Worm (Caenorhabditis elegans) whole organism, L4 larva: ENCODE data around the gene Y51H4A.937.

Source experiments
- D1046.2 ChIP-seq: fragments of 200-800 bp; sonication (Bioruptor generic); IDR thresholded peaks from 2 replicates; pipeline ENCODE4 v1.3.6; 2022; ENCODE audit warnings: missing genetic modification characterization, missing compliant biosample characterization
- F37D6.2 ChIP-seq: sonication (generic microtip); optimal IDR thresholded peaks from 2 replicates; lab custom pipeline; 2016; ENCODE audit warnings: mild to moderate bottlenecking, missing genetic modification characterization, missing compliant biosample characterization
- F49E8.2 ChIP-seq: sonication (generic microtip); optimal IDR thresholded peaks from 2 replicates; lab custom pipeline; 2016; ENCODE audit warnings: missing compliant biosample characterization, mild to moderate bottlenecking, missing genetic modification characterization, borderline replicate concordance
- T20F7.1 ChIP-seq: fragments of 200-800 bp; sonication (Bioruptor generic); optimal IDR thresholded peaks from 2 replicates; lab custom pipeline; 2018; ENCODE audit warnings: mild to moderate bottlenecking, missing genetic modification characterization, missing compliant biosample characterization
- T26A8.4 ChIP-seq: fragments of 200-800 bp; sonication (Bioruptor generic); IDR thresholded peaks from 2 replicates; pipeline ENCODE4 v1.3.6; 2022; ENCODE audit warnings: missing genetic modification characterization, missing compliant biosample characterization
- Y48G9A.11 ChIP-seq: fragments of 200-800 bp; sonication (Bioruptor generic); IDR thresholded peaks from 2 replicates; pipeline ENCODE4 v1.3.6; 2022; ENCODE audit warnings: missing genetic modification reagents, missing genetic modification characterization, missing compliant biosample characterization
- Y75B8A.6 ChIP-seq: fragments of 200-800 bp; sonication (Bioruptor generic); IDR thresholded peaks from 2 replicates; pipeline ENCODE4 v1.3.6; 2022; ENCODE audit warnings: missing genetic modification reagents, missing genetic modification characterization, missing compliant biosample characterization
- aha-1 ChIP-seq: fragments of 150-350 bp; peaks from one replicate; lab custom pipeline; 2014; ENCODE audit warnings: missing biosample characterization, missing genetic modification characterization
- attf-4 ChIP-seq: sonication (generic microtip); optimal IDR thresholded peaks from 3 replicates; lab custom pipeline; 2017; ENCODE audit warnings: missing biosample characterization, missing genetic modification characterization
- ceh-28 ChIP-seq: fragments of 150-350 bp; optimal IDR thresholded peaks from 2 replicates; lab custom pipeline; 2014; ENCODE audit warnings: missing biosample characterization, missing genetic modification reagents, missing genetic modification characterization
- ceh-32 ChIP-seq: sonication (generic microtip); optimal IDR thresholded peaks from 2 replicates; lab custom pipeline; 2016; ENCODE audit warnings: mild to moderate bottlenecking, missing genetic modification characterization, missing compliant biosample characterization; ENCODE audit not compliant: poor library complexity
- ceh-82 ChIP-seq: sonication (generic microtip); optimal IDR thresholded peaks from 2 replicates; lab custom pipeline; 2017; ENCODE audit warnings: missing biosample characterization, missing genetic modification characterization
- ces-1 ChIP-seq: fragments of 150-350 bp; sonication (generic microtip); optimal IDR thresholded peaks from 4 replicates; lab custom pipeline; 2014; ENCODE audit warnings: missing biosample characterization, missing genetic modification reagents, missing genetic modification characterization
- ctbp-1 ChIP-seq: fragments of 200-800 bp; sonication (Bioruptor generic); IDR thresholded peaks from 2 replicates; pipeline ENCODE4 v1.3.6; 2022; ENCODE audit warnings: missing genetic modification reagents, missing genetic modification characterization, missing compliant biosample characterization
- daf-12 ChIP-seq: fragments of 150-350 bp; optimal IDR thresholded peaks from 2 replicates; lab custom pipeline; 2014; ENCODE audit warnings: missing biosample characterization, missing genetic modification reagents, missing genetic modification characterization
- dmd-6 ChIP-seq: fragments of 200-800 bp; sonication (Bioruptor generic); IDR thresholded peaks from 2 replicates; pipeline ENCODE4 v1.3.6; 2022; ENCODE audit warnings: missing genetic modification reagents, missing genetic modification characterization, missing compliant biosample characterization
- dmd-8 ChIP-seq: fragments of 200-800 bp; sonication (Bioruptor generic); IDR thresholded peaks from 2 replicates; pipeline ENCODE4 v1.3.6; 2022; ENCODE audit warnings: missing genetic modification characterization, missing compliant biosample characterization
- dpl-1 ChIP-seq: fragments of 150-350 bp; optimal IDR thresholded peaks from 2 replicates; lab custom pipeline; 2014; ENCODE audit warnings: missing biosample characterization, missing genetic modification reagents, missing genetic modification characterization
- duxl-1 ChIP-seq: sonication (generic microtip); optimal IDR thresholded peaks from 2 replicates; lab custom pipeline; 2016; ENCODE audit warnings: mild to moderate bottlenecking, missing genetic modification characterization, moderate library complexity, missing compliant biosample characterization; ENCODE audit not compliant: poor library complexity
- dve-1 ChIP-seq: sonication (generic microtip); optimal IDR thresholded peaks from 2 replicates; lab custom pipeline; 2017; ENCODE audit warnings: antibody characterized with exemption, mild to moderate bottlenecking, missing genetic modification characterization, missing compliant biosample characterization; ENCODE audit not compliant: insufficient read depth
- egl-27 ChIP-seq: sonication (generic microtip); optimal IDR thresholded peaks from 3 replicates; lab custom pipeline; 2017; ENCODE audit warnings: missing biosample characterization, missing genetic modification reagents, missing genetic modification characterization
- egl-43 ChIP-seq: fragments of 200-800 bp; sonication (Bioruptor generic); IDR thresholded peaks from 2 replicates; pipeline ENCODE4 v1.3.6; 2022; ENCODE audit warnings: missing genetic modification reagents, missing genetic modification characterization, missing compliant biosample characterization
- fos-1 ChIP-seq: fragments of 150-350 bp; optimal IDR thresholded peaks from 2 replicates; lab custom pipeline; 2014; ENCODE audit warnings: missing biosample characterization, missing genetic modification characterization
- hif-1 ChIP-seq, 2 experiments: sonication (generic microtip); optimal IDR thresholded peaks; 2 replicates each; lab custom pipeline; 2016 to 2017; ENCODE audit warnings: missing compliant biosample characterization in 2 of 2, missing genetic modification characterization in 2 of 2, missing genetic modification reagents in 2 of 2, missing genotype in 2 of 2, mild to moderate bottlenecking in 1 of 2
- hlh-11 ChIP-seq: fragments of 200-800 bp; sonication (Bioruptor generic); optimal IDR thresholded peaks from 2 replicates; lab custom pipeline; 2018; ENCODE audit warnings: mild to moderate bottlenecking, missing genetic modification characterization, missing compliant biosample characterization
- hmg-1.1 ChIP-seq: fragments of 200-800 bp; sonication (Bioruptor generic); IDR thresholded peaks from 2 replicates; pipeline ENCODE4 v1.3.6; 2022; ENCODE audit warnings: missing genetic modification reagents, missing genetic modification characterization, missing compliant biosample characterization
- jun-1 ChIP-seq: fragments of 150-350 bp; optimal IDR thresholded peaks from 2 replicates; lab custom pipeline; 2014; ENCODE audit warnings: missing biosample characterization, missing genetic modification reagents, missing genetic modification characterization
- lin-38 ChIP-seq: fragments of 200-800 bp; sonication (Bioruptor generic); IDR thresholded peaks from 2 replicates; pipeline ENCODE4 v1.3.6; 2022; ENCODE audit warnings: missing genetic modification reagents, missing genetic modification characterization, missing compliant biosample characterization
- lin-39 ChIP-seq: fragments of 150-350 bp; optimal IDR thresholded peaks from 2 replicates; lab custom pipeline; 2014; ENCODE audit warnings: missing biosample characterization, missing genetic modification reagents, missing genetic modification characterization
- lsy-2 ChIP-seq, 2 experiments: fragments of 150-350 bp in 1 of 2; sonication (generic microtip) in 1 of 2; optimal IDR thresholded peaks; 2 replicates each; lab custom pipeline; 2014 to 2017; ENCODE audit warnings: missing biosample characterization in 2 of 2, missing genetic modification characterization in 2 of 2
- madf-5 ChIP-seq, 2 experiments: fragments of 200-800 bp; sonication (Bioruptor generic); IDR thresholded peaks; 2 replicates each; pipeline ENCODE4 v1.3.6; 2022; ENCODE audit warnings: missing compliant biosample characterization in 2 of 2, missing genetic modification characterization in 2 of 2
- mep-1 ChIP-seq: fragments of 150-350 bp; sonication (generic microtip); optimal IDR thresholded peaks from 3 replicates; lab custom pipeline; 2014; ENCODE audit warnings: missing biosample characterization, missing genetic modification characterization
- mxl-3 ChIP-seq: fragments of 200-800 bp; sonication (Bioruptor generic); optimal IDR thresholded peaks from 2 replicates; lab custom pipeline; 2018; ENCODE audit warnings: mild to moderate bottlenecking, missing genetic modification characterization, missing compliant biosample characterization
- nhr-111 ChIP-seq: fragments of 200-800 bp; sonication (Bioruptor generic); optimal IDR thresholded peaks from 2 replicates; lab custom pipeline; 2018; ENCODE audit warnings: mild to moderate bottlenecking, missing genetic modification characterization, missing compliant biosample characterization
- nhr-237 ChIP-seq: sonication (generic microtip); optimal IDR thresholded peaks from 2 replicates; lab custom pipeline; 2017; ENCODE audit warnings: missing biosample characterization, missing genetic modification characterization
- nhr-28 ChIP-seq: fragments of 150-350 bp; optimal IDR thresholded peaks from 2 replicates; lab custom pipeline; 2014; ENCODE audit warnings: missing biosample characterization, missing genetic modification characterization
- nhr-41 ChIP-seq: fragments of 200-800 bp; sonication (Bioruptor generic); IDR thresholded peaks from 2 replicates; pipeline ENCODE4 v1.3.6; 2022; ENCODE audit warnings: missing genetic modification reagents, missing genetic modification characterization, missing compliant biosample characterization
- nhr-42 ChIP-seq: fragments of 200-800 bp; sonication (Bioruptor generic); IDR thresholded peaks from 2 replicates; pipeline ENCODE4 v1.3.6; 2022; ENCODE audit warnings: missing genetic modification characterization, missing compliant biosample characterization
- php-3 ChIP-seq: fragments of 200-800 bp; sonication (Bioruptor generic); IDR thresholded peaks from 2 replicates; pipeline ENCODE4 v1.3.6; 2022; ENCODE audit warnings: missing genetic modification reagents, missing genetic modification characterization, missing compliant biosample characterization
- rbr-2 ChIP-seq: sonication (generic microtip); optimal IDR thresholded peaks from 2 replicates; lab custom pipeline; 2016; ENCODE audit warnings: missing genotype, missing genetic modification characterization, missing compliant biosample characterization
- sdz-12 ChIP-seq: fragments of 200-800 bp; sonication (Bioruptor generic); optimal IDR thresholded peaks from 2 replicates; lab custom pipeline; 2018; ENCODE audit warnings: mild to moderate bottlenecking, missing genetic modification characterization, missing compliant biosample characterization
- set-16 ChIP-seq: fragments of 200-800 bp; sonication (Bioruptor generic); IDR thresholded peaks from 2 replicates; pipeline ENCODE4 v1.3.6; 2022; ENCODE audit warnings: missing genetic modification reagents, missing genetic modification characterization, missing compliant biosample characterization
- snpc-4 ChIP-seq: fragments of 150-350 bp; optimal IDR thresholded peaks from 2 replicates; lab custom pipeline; 2014; ENCODE audit warnings: missing biosample characterization, missing genetic modification characterization
- spr-1 ChIP-seq: sonication (generic microtip); optimal IDR thresholded peaks from 2 replicates; lab custom pipeline; 2016; ENCODE audit warnings: mild to moderate bottlenecking, missing genetic modification characterization, missing compliant biosample characterization
- spr-3 ChIP-seq: fragments of 200-800 bp; sonication (Bioruptor generic); optimal IDR thresholded peaks from 2 replicates; lab custom pipeline; 2018; ENCODE audit warnings: mild to moderate bottlenecking, missing genetic modification characterization, missing compliant biosample characterization
- unc-39 ChIP-seq: sonication (generic microtip); optimal IDR thresholded peaks from 2 replicates; lab custom pipeline; 2017; ENCODE audit warnings: missing biosample characterization, missing genetic modification characterization
- zfp-2 ChIP-seq: sonication (generic microtip); optimal IDR thresholded peaks from 2 replicates; lab custom pipeline; 2016; ENCODE audit warnings: mild to moderate bottlenecking, missing genetic modification characterization, missing compliant biosample characterization
- zip-11 ChIP-seq: fragments of 200-800 bp; sonication (Bioruptor generic); IDR thresholded peaks from 2 replicates; pipeline ENCODE4 v1.3.6; 2022; ENCODE audit warnings: missing genetic modification characterization, missing compliant biosample characterization
- ztf-7 ChIP-seq: fragments of 150-350 bp; optimal IDR thresholded peaks from 2 replicates; lab custom pipeline; 2014; ENCODE audit warnings: missing biosample characterization, missing genetic modification characterization

The Y51H4A.937 gene

ce11 chrIV:16491411-16492036, 37.0 kb upstream of the Y51H4A.937 start (continued):
- TF ChIP-seq nhr-28 (tag; lab: Kevin White, UChicago) = peak; percentile 82
- peak; percentile 26; the same call in 1 of the 2 replicates for TF ChIP-seq T26A8.4 (GFP tag; lab: Robert Waterston, UW)
- TF ChIP-seq aha-1 = peak; percentile 98
- peak; percentile 55 for TF ChIP-seq mxl-3 (GFP tag; lab: Kevin White, UChicago)
- no peak for TF ChIP-seq nhr-111 (GFP tag; lab: Kevin White, UChicago)
- TF ChIP-seq nhr-42 (GFP tag; lab: Robert Waterston, UW) = no peak
- peak; percentile 81 for TF ChIP-seq dve-1
- TF ChIP-seq Y48G9A.11 (GFP tag; lab: Robert Waterston, UW) = no peak
- TF ChIP-seq T20F7.1 (GFP tag; lab: Kevin White, UChicago) = no peak
- TF ChIP-seq lin-38 = peak; percentile 48
- TF ChIP-seq set-16 (GFP tag; lab: Robert Waterston, UW) = peak; percentile 33; the same call in 1 of the 2 replicates
- TF ChIP-seq jun-1 = no peak
- peak; percentile 62 to 67 for TF ChIP-seq lsy-2 (tag; optimal IDR thresholded peaks at IDR 0.05; lab: Kevin White, UChicago)
- TF ChIP-seq hif-1 (tag; optimal IDR thresholded peaks at IDR 0.05; lab: Kevin White, UChicago) = peak; percentile 14 to 94
- TF ChIP-seq hmg-1.1 = peak; percentile 90
- 0 out of 2 replicates have a peak, but pooled peaks have one; percentile 41 for TF ChIP-seq dmd-8 (GFP tag; lab: Robert Waterston, UW)
- TF ChIP-seq snpc-4 (tag; lab: Kevin White, UChicago) = no peak
- peak; percentile 65 for TF ChIP-seq duxl-1 (tag; lab: Kevin White, UChicago)
- TF ChIP-seq egl-43 (GFP tag; lab: Robert Waterston, UW) = peak; percentile 44; the same call in 1 of the 2 replicates
- TF ChIP-seq php-3 (GFP tag; lab: Robert Waterston, UW) = no peak
- peak; percentile 74 for TF ChIP-seq F37D6.2 (tag; lab: Kevin White, UChicago)
- TF ChIP-seq hlh-11 (tag; lab: Kevin White, UChicago) = peak; percentile 82
- TF ChIP-seq rbr-2 (tag; lab: Kevin White, UChicago) = peak; percentile 88

- TF ChIP-seq set-16 (GFP tag; lab: Robert Waterston, UW) = peak; percentile 97
- TF ChIP-seq daf-12 (tag; lab: Kevin White, UChicago) = no peak
- no peak for TF ChIP-seq jun-1
- peak; percentile 87 for TF ChIP-seq ceh-28
- peak; percentile 63 for TF ChIP-seq ceh-32 (tag; lab: Kevin White, UChicago)
- no peak; the same call in 1 of the 2 replicates for TF ChIP-seq Y75B8A.6 (GFP tag; lab: Robert Waterston, UW)
- no peak for TF ChIP-seq F49E8.2 (tag; lab: Kevin White, UChicago)
- no peak for TF ChIP-seq zip-11 (GFP tag; lab: Robert Waterston, UW)
- no peak for TF ChIP-seq fos-1 (tag; lab: Kevin White, UChicago)
- no peak for TF ChIP-seq nhr-237 (tag; lab: Kevin White, UChicago)
- no peak for TF ChIP-seq ces-1 (GFP tag; lab: Kevin White, UChicago)
- TF ChIP-seq sdz-12 (GFP tag; lab: Kevin White, UChicago) = no peak
- TF ChIP-seq unc-39 (tag; lab: Kevin White, UChicago) = no peak
- TF ChIP-seq D1046.2 (GFP tag; lab: Robert Waterston, UW) = no peak
- TF ChIP-seq nhr-41 = no peak
- TF ChIP-seq spr-3 (GFP tag; lab: Kevin White, UChicago) = no peak
- TF ChIP-seq egl-27 = no peak
- no peak for TF ChIP-seq ceh-82
- TF ChIP-seq mep-1 (tag; lab: Kevin White, UChicago) = peak; percentile 93
- TF ChIP-seq dmd-6 = peak; percentile 81
- TF ChIP-seq attf-4 (tag; lab: Kevin White, UChicago) = no peak
- peak; percentile 86 for TF ChIP-seq aha-1
- no peak for TF ChIP-seq lin-39 (tag; lab: Kevin White, UChicago)
- peak; percentile 87 for TF ChIP-seq spr-1
- TF ChIP-seq ztf-7 (tag; lab: Kevin White, UChicago) = peak; percentile 12
- peak; percentile 84 for TF ChIP-seq ctbp-1
- peak; percentile 93 for TF ChIP-seq rbr-2 (tag; lab: Kevin White, UChicago)
- TF ChIP-seq madf-5 (GFP tag; IDR thresholded peaks at IDR 0.05; lab: Robert Waterston, UW) = no peak; a peak in 1 of 4 replicates
- TF ChIP-seq zfp-2 (tag; lab: Kevin White, UChicago) = peak; percentile 23
- peak; percentile 51 for TF ChIP-seq dpl-1 (GFP tag; lab: Kevin White, UChicago)
- TF ChIP-seq nhr-28 (tag; lab: Kevin White, UChicago) = peak; percentile 87
These were observed 36.1 kb upstream of the Y51H4A.937 start for ce11 chrIV:16492327-16492726.
